Worm (Caenorhabditis elegans): ENCODE measurements around the gene catp-4.

catp-4 gene

ce11 chrII:14627330-14627729 lies 33.9 kb downstream of the catp-4 start, which contains the start of gene tag-297:
tag-297 (plus strand) TSS chrII:14627630.
- TF ChIP-seq nfya-1 (tag; optimal IDR thresholded peaks at IDR 0.05), result no peak
- no peak for TF ChIP-seq hlh-6 (tag; optimal IDR thresholded peaks at IDR 0.05)

ce11 chrII:14632823-14633222 lies 39.4 kb downstream of the catp-4 start, which contains the start of gene C38C6.3:
C38C6.3 (plus strand) TSS chrII:14633123.
- TF ChIP-seq ceh-22 (tag; optimal IDR thresholded peaks at IDR 0.05) (no peak), Y22D7AL.16 (tag; optimal IDR thresholded peaks at IDR 0.05) (no peak), unc-86 (tag; optimal IDR thresholded peaks at IDR 0.05) (no peak), fax-1 (tag; optimal IDR thresholded peaks at IDR 0.05) (no peak), T23F11.4 (GFP tag; optimal IDR thresholded peaks at IDR 0.05) (no peak), nhr-11 (tag; optimal IDR thresholded peaks at IDR 0.05) (no peak), pat-9 (tag; optimal IDR thresholded peaks at IDR 0.05) (no peak), elt-4 (tag; optimal IDR thresholded peaks at IDR 0.05) (no peak), ztf-16 (tag; optimal IDR thresholded peaks at IDR 0.05) (no peak), K09A11.1 (tag; optimal IDR thresholded peaks at IDR 0.05; ENCODE audit: insufficient read depth) (no peak), ceh-34 (tag; optimal IDR thresholded peaks at IDR 0.05) (no peak), ceh-24 (tag; optimal IDR thresholded peaks at IDR 0.05) (no peak), C38D4.7 (GFP tag; optimal IDR thresholded peaks at IDR 0.05) (no peak), ref-2 (tag; optimal IDR thresholded peaks at IDR 0.05) (no peak), hlh-6 (tag; optimal IDR thresholded peaks at IDR 0.05) (no peak), dmd-4 (tag; optimal IDR thresholded peaks at IDR 0.05; ENCODE audit: borderline replicate concordance) (no peak)

- TF ChIP-seq tbx-2 (tag; optimal IDR thresholded peaks at IDR 0.05) (no peak), madf-2 (tag; optimal IDR thresholded peaks at IDR 0.05) (no peak), lin-11 (tag; optimal IDR thresholded peaks at IDR 0.05) (no peak), unc-3 (GFP tag; conservative IDR thresholded peaks at IDR 0.05) (no peak), unc-3 (tag; optimal IDR thresholded peaks at IDR 0.05) (no peak), K09A11.1 (tag; optimal IDR thresholded peaks at IDR 0.05; ENCODE audit: insufficient read depth) (no peak), ceh-14 (tag; optimal IDR thresholded peaks at IDR 0.05) (no peak), C08G9.2 (tag; optimal IDR thresholded peaks at IDR 0.05) (no peak), hlh-8 (tag; optimal IDR thresholded peaks at IDR 0.05) (no peak), elt-4 (tag; optimal IDR thresholded peaks at IDR 0.05) (no peak), fax-1 (tag; optimal IDR thresholded peaks at IDR 0.05) (no peak), pat-9 (tag; optimal IDR thresholded peaks at IDR 0.05) (no peak), K02D7.2 (tag; optimal IDR thresholded peaks at IDR 0.05) (no peak), gmeb-2 (tag; optimal IDR thresholded peaks at IDR 0.05) (no peak), dmd-4 (tag; optimal IDR thresholded peaks at IDR 0.05; ENCODE audit: borderline replicate concordance) (no peak)
These were observed 40.7 kb downstream of the catp-4 start for ce11 chrII:14634042-14634441.

ce11 chrII:14635179-14635578 lies 41.8 kb downstream of the catp-4 start:
- no peak for TF ChIP-seq elt-4 (tag; optimal IDR thresholded peaks at IDR 0.05)
- peak; percentile 64 for TF ChIP-seq ttx-3 (tag; optimal IDR thresholded peaks at IDR 0.05)
- TF ChIP-seq ceh-2 (tag; optimal IDR thresholded peaks at IDR 0.05), result no peak
- no peak for TF ChIP-seq eyg-1 (tag; optimal IDR thresholded peaks at IDR 0.05)
- TF ChIP-seq fkh-6 (tag; optimal IDR thresholded peaks at IDR 0.05), result peak; percentile 46
- peak; percentile 23 for TF ChIP-seq syd-9 (tag; optimal IDR thresholded peaks at IDR 0.05)
- TF ChIP-seq hlh-6 (tag; optimal IDR thresholded peaks at IDR 0.05), result peak; percentile 65
- peak; percentile 57 for TF ChIP-seq ztf-16 (tag; optimal IDR thresholded peaks at IDR 0.05)
- TF ChIP-seq nhr-11 (tag; optimal IDR thresholded peaks at IDR 0.05), result no peak
- TF ChIP-seq madf-2 (tag; optimal IDR thresholded peaks at IDR 0.05), result peak; percentile 39
- TF ChIP-seq zip-5 (tag; optimal IDR thresholded peaks at IDR 0.05), result peak; percentile 18
- TF ChIP-seq ceh-9 (tag; optimal IDR thresholded peaks at IDR 0.05), result peak; percentile 52
- TF ChIP-seq hlh-15 (tag; optimal IDR thresholded peaks at IDR 0.05), result peak; percentile 81
- peak; percentile 28 for TF ChIP-seq ceh-14 (tag; optimal IDR thresholded peaks at IDR 0.05)
- peak; percentile 26 for TF ChIP-seq dve-1 (tag; optimal IDR thresholded peaks at IDR 0.05)
- TF ChIP-seq pax-1 (tag; optimal IDR thresholded peaks at IDR 0.05), result no peak
- peak; percentile 37 for TF ChIP-seq ceh-48 (tag; optimal IDR thresholded peaks at IDR 0.05)
- no peak for TF ChIP-seq K09A11.1 (tag; optimal IDR thresholded peaks at IDR 0.05; ENCODE audit: insufficient read depth)
- no peak for TF ChIP-seq unc-42 (tag; optimal IDR thresholded peaks at IDR 0.05)
- no peak for TF ChIP-seq hlh-8 (tag; optimal IDR thresholded peaks at IDR 0.05)
- peak; percentile 23 for TF ChIP-seq lin-11 (tag; optimal IDR thresholded peaks at IDR 0.05)
- peak; percentile 52 for TF ChIP-seq pha-2 (tag; optimal IDR thresholded peaks at IDR 0.05)
- TF ChIP-seq Y22D7AL.16 (tag; optimal IDR thresholded peaks at IDR 0.05), result peak; percentile 69
- no peak for TF ChIP-seq fkh-10 (GFP tag; optimal IDR thresholded peaks at IDR 0.05)
- TF ChIP-seq F13H6.1 (tag; optimal IDR thresholded peaks at IDR 0.05), result peak; percentile 50
- TF ChIP-seq ceh-34 (tag; optimal IDR thresholded peaks at IDR 0.05), result peak; percentile 52
- TF ChIP-seq hlh-13 (GFP tag; optimal IDR thresholded peaks at IDR 0.05), result peak; percentile 54
- TF ChIP-seq ahr-1 (tag; optimal IDR thresholded peaks at IDR 0.05), result peak; percentile 1
- peak; percentile 26 for TF ChIP-seq ref-2 (tag; optimal IDR thresholded peaks at IDR 0.05)
- peak; percentile 72 for TF ChIP-seq nhr-232 (tag; optimal IDR thresholded peaks at IDR 0.05)
- no peak for TF ChIP-seq tbx-7 (tag; optimal IDR thresholded peaks at IDR 0.05)

All from whole organism, late embryonic.